Worm (Caenorhabditis elegans): ENCODE measurements around the gene acl-8.
A peak's percentile ranks its signal among the peaks of the same experiment; 100 is the strongest.

Gene acl-8

DNA sequence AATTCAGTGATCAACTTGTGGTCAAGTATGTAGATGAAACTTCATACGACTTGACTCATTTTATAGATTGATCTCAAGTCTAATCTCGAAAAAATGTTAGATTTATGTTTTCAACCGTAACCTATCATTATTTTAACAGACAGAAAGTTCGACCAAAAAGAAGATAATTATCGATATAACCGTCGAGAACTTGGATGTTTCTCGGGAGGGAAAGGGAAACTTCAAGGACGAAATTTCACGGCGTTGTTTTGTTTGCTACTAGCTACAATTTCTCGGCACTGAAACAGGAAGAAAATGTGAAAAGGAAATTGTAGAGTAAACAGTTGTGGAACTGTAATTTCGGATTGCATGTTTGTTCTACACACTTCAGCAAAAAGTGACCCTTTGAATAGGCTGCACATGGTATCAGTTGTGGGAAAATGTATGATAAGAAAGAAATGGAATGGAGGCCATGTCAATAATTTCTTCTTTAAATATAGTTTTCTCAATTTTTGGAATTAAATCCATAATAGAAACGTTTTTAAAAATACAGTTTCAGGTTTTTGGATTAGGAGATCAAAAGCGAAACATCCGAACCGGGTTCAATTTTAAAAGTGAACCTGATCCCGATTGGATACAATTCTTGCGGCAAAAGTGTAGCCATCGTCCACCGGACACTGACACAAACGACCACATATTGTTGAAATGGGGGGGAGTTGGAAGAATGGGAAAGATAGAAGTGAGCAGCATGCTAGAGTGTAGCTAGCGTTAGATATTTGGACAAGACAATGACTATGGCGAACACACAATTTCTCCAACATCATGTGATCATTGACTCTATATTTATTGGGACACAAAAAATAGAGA, 19.9 kb upstream of the acl-8 start (continued):
- 0 out of 2 replicates have a peak, but pooled peaks have one; percentile 13 for TF ChIP-seq lin-38 (GFP tag; IDR thresholded peaks at IDR 0.05)
- TF ChIP-seq daf-8 (GFP tag; IDR thresholded peaks at IDR 0.05), result no peak
- no peak for TF ChIP-seq ctbp-1 (GFP tag; IDR thresholded peaks at IDR 0.05)
- TF ChIP-seq ceh-32 (tag; optimal IDR thresholded peaks at IDR 0.05; ENCODE audit: poor library complexity), result no peak
- TF ChIP-seq daf-16 (GFP tag; optimal IDR thresholded peaks at IDR 0.05), result no peak
- peak; percentile 60 for TF ChIP-seq daf-16 (tag; optimal IDR thresholded peaks at IDR 0.05)
- TF ChIP-seq jun-1 (tag; optimal IDR thresholded peaks at IDR 0.05), result no peak
- TF ChIP-seq zfp-3 (GFP tag; conservative IDR thresholded peaks at IDR 0.05), result no peak
- TF ChIP-seq lin-1 (GFP tag; IDR thresholded peaks at IDR 0.05), result no peak
- TF ChIP-seq tag-97 (GFP tag; IDR thresholded peaks at IDR 0.05), result no peak
- no peak; the same call in 1 of the 2 replicates for TF ChIP-seq dmd-6 (GFP tag; IDR thresholded peaks at IDR 0.05)
- TF ChIP-seq lin-13 (GFP tag; optimal IDR thresholded peaks at IDR 0.05), result no peak
- TF ChIP-seq D1046.2 (GFP tag; IDR thresholded peaks at IDR 0.05), result no peak
- peak in 1 of 2 experiments; percentile 83 for TF ChIP-seq unc-62 (GFP tag; optimal IDR thresholded peaks at IDR 0.05 in 1 of 2)
- no peak for TF ChIP-seq unc-62 (tag; optimal IDR thresholded peaks at IDR 0.05)
- no peak for TF ChIP-seq daf-12 (tag; optimal IDR thresholded peaks at IDR 0.05)
- TF ChIP-seq ceh-62 (tag; optimal IDR thresholded peaks at IDR 0.05), result no peak
- TF ChIP-seq dve-1 (tag; optimal IDR thresholded peaks at IDR 0.05; ENCODE audit: insufficient read depth), result peak; percentile 53

DNA sequence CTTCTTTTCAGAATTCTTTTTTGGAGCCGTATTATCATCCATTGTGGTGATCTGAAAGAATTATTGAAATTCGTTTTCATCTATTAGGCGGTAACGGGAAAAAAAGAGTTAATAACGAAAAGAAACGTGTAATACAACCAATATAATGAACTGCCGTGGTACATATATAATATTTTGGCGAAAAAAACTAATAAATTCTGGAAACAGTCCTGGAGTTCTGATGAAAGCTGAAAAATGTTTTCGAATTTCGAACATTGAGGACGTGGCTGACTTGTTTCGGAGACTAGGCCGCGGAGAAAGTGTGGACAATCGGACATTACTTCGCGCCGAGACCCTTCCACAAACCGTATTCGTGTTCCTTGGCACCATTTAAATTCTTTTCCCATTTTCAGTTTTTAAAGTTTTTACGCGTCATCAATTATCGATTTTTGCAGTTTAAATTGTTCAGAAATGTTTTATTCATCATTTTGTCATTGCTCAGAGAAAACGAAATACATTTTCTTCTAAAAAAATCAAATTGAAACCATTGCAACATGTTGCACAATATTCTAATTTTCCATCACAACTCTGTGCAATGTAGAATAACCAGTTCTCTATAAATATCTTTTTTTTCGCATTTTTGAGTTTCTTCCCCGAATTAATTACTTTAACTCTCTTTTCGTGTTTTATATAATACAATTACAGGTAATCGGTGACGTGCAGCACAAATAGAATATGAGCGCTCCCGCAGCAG, 17.1 kb upstream of the acl-8 start, which contains the start of the genes gad-1 and erfa-1:
Gene gad-1, minus strand, starts transcription at position 51 of the 733 bp plus-strand sequence.
Gene erfa-1, plus strand, starts transcription at position 683 of the 733 bp plus-strand sequence.
- TF ChIP-seq nhr-28 (tag; optimal IDR thresholded peaks at IDR 0.05), result peak; percentile 52
- TF ChIP-seq nhr-102 (tag; optimal IDR thresholded peaks at IDR 0.05), result no peak
- no peak for TF ChIP-seq spr-3 (GFP tag; optimal IDR thresholded peaks at IDR 0.05)
- TF ChIP-seq unc-130 (GFP tag; optimal IDR thresholded peaks at IDR 0.05), result peak; percentile 75
- TF ChIP-seq dve-1 (tag; optimal IDR thresholded peaks at IDR 0.05; ENCODE audit: insufficient read depth), result peak; percentile 63
- no peak for TF ChIP-seq ztf-11 (tag; optimal IDR thresholded peaks at IDR 0.05)
- TF ChIP-seq aha-1 (tag), result peak; percentile 70
- no peak for TF ChIP-seq attf-4 (tag; optimal IDR thresholded peaks at IDR 0.05)
- peak in 1 of 2 experiments; percentile 57 for TF ChIP-seq unc-62 (GFP tag; optimal IDR thresholded peaks at IDR 0.05 in 1 of 2)
- no peak for TF ChIP-seq unc-62 (tag; optimal IDR thresholded peaks at IDR 0.05)
- TF ChIP-seq lin-29 (GFP tag; IDR thresholded peaks at IDR 0.05), result no peak
- no peak for TF ChIP-seq daf-16 (GFP tag; optimal IDR thresholded peaks at IDR 0.05)
- peak; percentile 51 for TF ChIP-seq daf-16 (tag; optimal IDR thresholded peaks at IDR 0.05)
- no peak for TF ChIP-seq mxl-3 (GFP tag; optimal IDR thresholded peaks at IDR 0.05)
- TF ChIP-seq lin-13 (GFP tag; optimal IDR thresholded peaks at IDR 0.05), result peak; percentile 77
- TF ChIP-seq hif-1 (tag; optimal IDR thresholded peaks at IDR 0.05), result peak in 1 of 2 experiments; percentile 75
- TF ChIP-seq mep-1 (tag; optimal IDR thresholded peaks at IDR 0.05), result peak; percentile 62
- TF ChIP-seq ZK337.2 (GFP tag; IDR thresholded peaks at IDR 0.05), result no peak
- TF ChIP-seq vab-7 (GFP tag; IDR thresholded peaks at IDR 0.05), result no peak
- peak; percentile 48 for TF ChIP-seq hlh-30 (tag; optimal IDR thresholded peaks at IDR 0.05; ENCODE audit: insufficient read depth)
- peak; percentile 56 for TF ChIP-seq ceh-28 (tag; optimal IDR thresholded peaks at IDR 0.05)
- no peak for TF ChIP-seq skn-1 (tag; optimal IDR thresholded peaks at IDR 0.05)
- TF ChIP-seq nhr-6 (tag; optimal IDR thresholded peaks at IDR 0.05), result peak; percentile 12
- TF ChIP-seq T20F7.1 (GFP tag; optimal IDR thresholded peaks at IDR 0.05), result peak; percentile 39
- TF ChIP-seq dpl-1 (GFP tag; optimal IDR thresholded peaks at IDR 0.05), result peak; percentile 65
- TF ChIP-seq lin-1 (GFP tag; IDR thresholded peaks at IDR 0.05), result no peak
- peak; percentile 14 for TF ChIP-seq hlh-11 (tag; optimal IDR thresholded peaks at IDR 0.05)
- no peak for TF ChIP-seq ces-1 (GFP tag; optimal IDR thresholded peaks at IDR 0.05)
- no peak for TF ChIP-seq unc-39 (tag; optimal IDR thresholded peaks at IDR 0.05)
- peak; percentile 68 for TF ChIP-seq nhr-77 (tag; optimal IDR thresholded peaks at IDR 0.05)
- no peak for TF ChIP-seq dmd-8 (GFP tag; IDR thresholded peaks at IDR 0.05)
- TF ChIP-seq Y75B8A.6 (GFP tag; IDR thresholded peaks at IDR 0.05), result no peak
- TF ChIP-seq lin-38 (GFP tag; IDR thresholded peaks at IDR 0.05), result peak; percentile 86
- peak; percentile 10 for TF ChIP-seq rbr-2 (tag; optimal IDR thresholded peaks at IDR 0.05)
- TF ChIP-seq tra-1 (GFP tag; IDR thresholded peaks at IDR 0.05), result no peak
- TF ChIP-seq nhr-11 (tag; optimal IDR thresholded peaks at IDR 0.05), result peak; percentile 48
- TF ChIP-seq ceh-32 (tag; optimal IDR thresholded peaks at IDR 0.05; ENCODE audit: poor library complexity), result no peak
